Fruit fly (Drosophila melanogaster): ENCODE data around the gene Takl2.

Takl2 gene

DNA sequence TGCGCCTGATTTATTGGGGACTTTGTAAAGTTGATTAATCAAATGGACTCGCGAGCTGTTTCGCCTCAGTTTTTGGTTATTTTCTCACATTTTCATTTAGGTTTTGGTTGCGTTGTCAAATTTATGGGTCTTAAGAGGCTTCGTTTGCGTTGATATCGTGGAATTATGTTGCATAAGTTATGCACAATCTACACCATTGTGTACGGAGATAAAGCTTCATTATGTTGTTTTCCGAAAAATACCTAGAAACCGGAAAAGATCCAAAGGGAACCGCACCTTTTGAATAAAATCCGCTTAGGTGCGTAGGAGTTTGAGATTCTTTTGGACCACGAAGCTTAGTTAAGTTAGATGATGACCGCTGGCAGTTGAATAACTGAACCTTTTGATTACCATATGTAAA is 23.5 kb upstream of the Takl2 start:
- TF ChIP-seq ttk (optimal IDR thresholded peaks at IDR 0.05) (no peak), insv (optimal IDR thresholded peaks at IDR 0.05) (no peak), Sin3A (optimal IDR thresholded peaks at IDR 0.05) (no peak), h (optimal IDR thresholded peaks at IDR 0.05) (no peak), psq (optimal IDR thresholded peaks at IDR 0.05) (no peak), Myc (optimal IDR thresholded peaks at IDR 0.05) (no peak)

dm6 chr3R:22756289-22756688 is 22.6 kb upstream of the Takl2 start:
- TF ChIP-seq Sin3A (optimal IDR thresholded peaks at IDR 0.05) (no peak), h (optimal IDR thresholded peaks at IDR 0.05) (no peak), psq (optimal IDR thresholded peaks at IDR 0.05) (no peak)

- no peak for TF ChIP-seq psq (optimal IDR thresholded peaks at IDR 0.05)
- TF ChIP-seq Sin3A (optimal IDR thresholded peaks at IDR 0.05): no peak
- no peak for TF ChIP-seq Myc (optimal IDR thresholded peaks at IDR 0.05)
- no peak for TF ChIP-seq insv (optimal IDR thresholded peaks at IDR 0.05)
These were observed 21.6 kb upstream of the Takl2 start for dm6 chr3R:22755187-22755777.

DNA sequence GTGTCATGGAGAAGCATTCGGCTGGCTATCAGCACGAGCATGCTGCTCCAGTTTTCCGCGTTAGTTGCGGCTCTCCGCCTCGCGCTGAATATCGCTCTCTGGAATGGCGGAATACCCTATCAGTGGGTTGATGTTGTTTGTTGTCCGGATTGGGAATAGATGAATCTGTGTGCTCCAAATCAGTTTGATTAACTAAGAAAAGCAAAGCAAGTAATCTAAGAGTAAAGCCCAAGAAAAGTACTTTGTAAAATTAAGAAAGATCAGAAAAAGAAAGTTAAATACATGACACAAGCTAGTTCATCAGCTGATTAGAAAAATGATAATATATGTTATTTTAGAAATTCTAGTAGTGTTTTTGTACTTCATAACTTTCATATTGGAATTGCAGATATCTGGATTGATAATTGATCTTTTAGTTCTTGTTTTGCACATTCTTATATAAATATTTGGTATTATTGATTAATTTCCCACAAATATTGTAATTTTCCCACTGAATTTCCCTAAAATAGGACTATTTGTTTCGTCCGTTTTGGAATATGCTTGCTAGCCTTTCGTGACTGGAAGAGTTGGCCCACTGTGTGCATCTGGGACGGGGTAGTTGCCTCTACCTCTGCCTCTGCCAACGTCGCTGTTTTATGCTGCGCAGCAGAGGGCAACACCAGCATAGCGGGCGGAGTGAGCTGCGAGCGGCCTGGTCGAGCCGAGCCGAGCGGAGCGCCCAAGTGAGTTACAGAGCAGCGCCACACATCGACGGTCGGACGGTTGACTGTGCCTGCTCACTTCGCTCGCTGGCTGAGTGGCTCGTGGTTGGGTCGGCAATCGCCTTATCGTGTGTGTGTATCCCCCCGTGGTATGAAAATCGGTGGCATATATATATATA is 20.5 kb upstream of the Takl2 start:
- no peak for TF ChIP-seq psq (optimal IDR thresholded peaks at IDR 0.05)
- no peak for TF ChIP-seq insv (optimal IDR thresholded peaks at IDR 0.05)
- no peak for TF ChIP-seq ttk (optimal IDR thresholded peaks at IDR 0.05)
- no peak for TF ChIP-seq Sin3A (optimal IDR thresholded peaks at IDR 0.05)
- TF ChIP-seq h (optimal IDR thresholded peaks at IDR 0.05): no peak
- TF ChIP-seq Myc (optimal IDR thresholded peaks at IDR 0.05): no peak

- no peak for TF ChIP-seq h (optimal IDR thresholded peaks at IDR 0.05)
- TF ChIP-seq psq (optimal IDR thresholded peaks at IDR 0.05): no peak
- TF ChIP-seq Myc (optimal IDR thresholded peaks at IDR 0.05): no peak
- no peak for TF ChIP-seq ttk (optimal IDR thresholded peaks at IDR 0.05)
- TF ChIP-seq Sin3A (optimal IDR thresholded peaks at IDR 0.05): no peak
- TF ChIP-seq insv (optimal IDR thresholded peaks at IDR 0.05): no peak
These were observed 19.9 kb upstream of the Takl2 start for dm6 chr3R:22753600-22753894.

- TF ChIP-seq Sin3A (optimal IDR thresholded peaks at IDR 0.05): no peak
- no peak for TF ChIP-seq h (optimal IDR thresholded peaks at IDR 0.05)
- TF ChIP-seq ttk (optimal IDR thresholded peaks at IDR 0.05): no peak
- TF ChIP-seq Myc (optimal IDR thresholded peaks at IDR 0.05): no peak
- TF ChIP-seq psq (optimal IDR thresholded peaks at IDR 0.05): no peak
- no peak for TF ChIP-seq insv (optimal IDR thresholded peaks at IDR 0.05)
These were observed 19.3 kb upstream of the Takl2 start for dm6 chr3R:22752929-22753328.

dm6 chr3R:22751698-22752097 is 18.0 kb upstream of the Takl2 start:
- TF ChIP-seq psq (optimal IDR thresholded peaks at IDR 0.05): no peak
- no peak for TF ChIP-seq ttk (optimal IDR thresholded peaks at IDR 0.05)
- no peak for TF ChIP-seq Myc (optimal IDR thresholded peaks at IDR 0.05)
- TF ChIP-seq insv (optimal IDR thresholded peaks at IDR 0.05): no peak
- no peak for TF ChIP-seq Sin3A (optimal IDR thresholded peaks at IDR 0.05)
- TF ChIP-seq h (optimal IDR thresholded peaks at IDR 0.05): no peak

DNA sequence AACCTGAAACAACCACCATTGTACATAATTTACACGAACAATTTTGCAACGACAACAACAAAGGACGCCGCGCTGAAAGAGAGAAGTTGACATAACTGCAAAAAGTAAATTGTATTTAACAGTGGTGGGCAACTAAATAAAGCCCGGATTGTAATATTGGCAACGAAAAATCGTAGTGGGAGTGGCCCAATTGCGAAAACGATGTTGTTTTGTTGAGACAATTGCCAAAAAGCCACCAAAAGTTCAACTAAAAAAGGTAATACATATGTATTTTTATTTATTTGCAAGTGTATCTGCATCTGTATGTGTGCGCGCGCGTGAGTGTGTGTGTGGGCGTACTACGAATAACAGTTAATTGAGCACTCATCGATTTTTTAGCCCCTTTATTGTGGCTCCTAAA is 17.5 kb upstream of the Takl2 start:
- TF ChIP-seq psq (optimal IDR thresholded peaks at IDR 0.05): no peak

- no peak for TF ChIP-seq psq (optimal IDR thresholded peaks at IDR 0.05)
- TF ChIP-seq insv (optimal IDR thresholded peaks at IDR 0.05): no peak
- no peak for TF ChIP-seq Sin3A (optimal IDR thresholded peaks at IDR 0.05)
- no peak for TF ChIP-seq Myc (optimal IDR thresholded peaks at IDR 0.05)
- no peak for TF ChIP-seq h (optimal IDR thresholded peaks at IDR 0.05)
- no peak for TF ChIP-seq ttk (optimal IDR thresholded peaks at IDR 0.05)
These were observed 16.9 kb upstream of the Takl2 start, which contains the start of the genes rumi, CG7029 and Usp12-46 for dm6 chr3R:22750534-22750947. Gene rumi, minus strand, starts transcription at chr3R:22750597. Gene CG7029, plus strand, starts transcription at chr3R:22750901. Gene Usp12-46, plus strand, starts transcription at chr3R:22750901.

dm6 chr3R:22750039-22750438 is 16.4 kb upstream of the Takl2 start:
- TF ChIP-seq ttk (optimal IDR thresholded peaks at IDR 0.05) (no peak), Myc (optimal IDR thresholded peaks at IDR 0.05) (no peak), insv (optimal IDR thresholded peaks at IDR 0.05) (no peak), psq (optimal IDR thresholded peaks at IDR 0.05) (no peak), h (optimal IDR thresholded peaks at IDR 0.05) (no peak), Sin3A (optimal IDR thresholded peaks at IDR 0.05) (no peak)

DNA sequence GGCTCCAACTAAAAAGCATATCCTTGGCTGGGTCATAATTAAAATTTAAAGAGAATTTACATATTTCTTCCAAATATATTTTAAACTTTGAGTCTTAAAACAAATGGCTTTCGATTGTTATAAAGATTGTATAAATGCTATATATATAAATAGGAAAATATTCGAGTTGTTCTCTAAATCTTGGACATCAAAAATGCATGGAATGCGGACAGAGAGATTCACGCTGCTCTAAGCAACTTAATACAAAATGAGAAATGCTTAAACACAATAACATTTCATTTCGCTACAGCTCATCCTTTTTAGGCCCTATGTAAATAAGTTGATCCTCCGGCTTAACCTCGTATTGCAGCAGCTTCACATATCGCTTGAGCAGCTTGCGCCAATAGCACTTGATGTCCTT is 15.3 kb upstream of the Takl2 start, which contains the start of gene CG31139:
CG31139 (minus strand) TSS at position 101 of the 400 bp plus-strand sequence.
- TF ChIP-seq insv (optimal IDR thresholded peaks at IDR 0.05): no peak
- no peak for TF ChIP-seq ttk (optimal IDR thresholded peaks at IDR 0.05)

- TF ChIP-seq ttk (optimal IDR thresholded peaks at IDR 0.05) (no peak), Sin3A (optimal IDR thresholded peaks at IDR 0.05) (no peak), psq (optimal IDR thresholded peaks at IDR 0.05) (no peak), h (optimal IDR thresholded peaks at IDR 0.05) (no peak), insv (optimal IDR thresholded peaks at IDR 0.05) (no peak), Myc (optimal IDR thresholded peaks at IDR 0.05) (no peak)
These were observed 13.9 kb upstream of the Takl2 start, which contains the start of gene CG17141 for dm6 chr3R:22747423-22748090. Gene CG17141, minus strand, starts transcription at chr3R:22747599.

Data from Kc167 (cell line).